Fruit fly (Drosophila melanogaster) whole organism: ENCODE results near the gene Hacd2.

Source experiments
- EcR ChIP-seq, 2 experiments: fragments of >200 bp; optimal IDR thresholded peaks; 2 replicates each; lab custom pipeline; 2017; ENCODE audit warnings: missing biosample characterization in 2 of 2, missing genetic modification characterization in 2 of 2, missing genetic modification reagents in 2 of 2
- psq ChIP-seq: fragments of >200 bp; optimal IDR thresholded peaks from 2 replicates; lab custom pipeline; 2017

- no peak for TF ChIP-seq EcR (GFP tag; optimal IDR thresholded peaks at IDR 0.05; lab: Kevin White, UChicago)
- no peak for TF ChIP-seq psq (lab: Kevin White, UChicago)
Observed at dm6 chr2L:13397393-13397792, 48.1 kb downstream of the Hacd2 start.
